Fruit fly (Drosophila melanogaster) whole organism, wandering third instar larva: Measurements from ENCODE around the gene CG6565.

Source experiments
- CrebA ChIP-seq: fragments of 200-800 bp; sonication (Bioruptor generic); optimal IDR thresholded peaks from 2 replicates; lab custom pipeline; 2016; ENCODE audit warnings: missing biosample characterization, mild to moderate bottlenecking, missing genetic modification characterization, borderline replicate concordance
- fru ChIP-seq: fragments of 200-800 bp; sonication (Bioruptor generic); optimal IDR thresholded peaks from 3 replicates; lab custom pipeline; 2016; ENCODE audit warnings: missing biosample characterization, mild to moderate bottlenecking, missing genetic modification characterization
- pan ChIP-seq: fragments of >200 bp; optimal IDR thresholded peaks from 2 replicates; lab custom pipeline; 2017

dm6 chr2L:13331021-13331420 is 42.8 kb upstream of the CG6565 start, which contains the start of gene hbt:
- TF ChIP-seq CrebA (GFP tag; lab: Kevin White, UChicago) (no peak), pan (no peak), fru (no peak)
